Worm (Caenorhabditis elegans): ENCODE data around the gene F49F1.2.

F49F1.2 gene

ce11 chrIV:4115634-4116033 is at the start of gene F49F1.2, which contains the start of gene F49F1.4:
TSS of gene F49F1.2 (plus strand) at chrIV:4115943.
TSS of gene F49F1.4 (minus strand) at chrIV:4115734.
- no peak for TF ChIP-seq nfya-1 (tag; optimal IDR thresholded peaks at IDR 0.05; ENCODE audit: insufficient read depth)
- no peak for TF ChIP-seq fos-1 (tag; optimal IDR thresholded peaks at IDR 0.05)
- TF ChIP-seq unc-39 (tag; optimal IDR thresholded peaks at IDR 0.05) = no peak
- no peak for TF ChIP-seq egl-27 (tag; optimal IDR thresholded peaks at IDR 0.05)
- TF ChIP-seq egl-5 (tag; optimal IDR thresholded peaks at IDR 0.05) = no peak
- no peak for TF ChIP-seq skn-1 (tag; optimal IDR thresholded peaks at IDR 0.05)
- no peak for TF ChIP-seq ztf-4 (tag; optimal IDR thresholded peaks at IDR 0.05)
- TF ChIP-seq jun-1 (tag; optimal IDR thresholded peaks at IDR 0.05) = no peak
- TF ChIP-seq ceh-9 (tag; optimal IDR thresholded peaks at IDR 0.05) = no peak
- TF ChIP-seq unc-62 (GFP tag; optimal IDR thresholded peaks at IDR 0.05) = no peak
- no peak for TF ChIP-seq lin-15B (tag; optimal IDR thresholded peaks at IDR 0.05)
- TF ChIP-seq lin-39 (tag; optimal IDR thresholded peaks at IDR 0.05) = no peak
- no peak for TF ChIP-seq elt-3 (tag; optimal IDR thresholded peaks at IDR 0.05)

ce11 chrIV:4067336-4067735 is 48.4 kb upstream of the F49F1.2 start:
- TF ChIP-seq fkh-10 (GFP tag; optimal IDR thresholded peaks at IDR 0.05) (no peak), tbx-2 (tag; optimal IDR thresholded peaks at IDR 0.05) (no peak), ceh-28 (tag; optimal IDR thresholded peaks at IDR 0.05) (no peak), nhr-237 (tag; optimal IDR thresholded peaks at IDR 0.05) (no peak), skn-1 (tag; optimal IDR thresholded peaks at IDR 0.05) (no peak)

- no peak for TF ChIP-seq nfya-1 (tag; optimal IDR thresholded peaks at IDR 0.05; ENCODE audit: insufficient read depth)
- no peak for TF ChIP-seq ama-1 (optimal IDR thresholded peaks at IDR 0.05)
- no peak for TF ChIP-seq ceh-28 (tag; optimal IDR thresholded peaks at IDR 0.05)
- no peak for TF ChIP-seq pha-4 (tag; optimal IDR thresholded peaks at IDR 0.05)
- no peak for TF ChIP-seq ztf-11 (tag; optimal IDR thresholded peaks at IDR 0.05)
- TF ChIP-seq nhr-76 (tag; optimal IDR thresholded peaks at IDR 0.05) = no peak
- TF ChIP-seq zag-1 (tag; optimal IDR thresholded peaks at IDR 0.05) = no peak
- no peak for TF ChIP-seq fkh-2 (tag; optimal IDR thresholded peaks at IDR 0.05)
- TF ChIP-seq fos-1 (tag; optimal IDR thresholded peaks at IDR 0.05) = no peak
Measured at ce11 chrIV:4068480-4068879, 47.3 kb upstream of the F49F1.2 start, which contains the start of gene fbxb-55. TSS of gene fbxb-55 (plus strand) at chrIV:4068780.

- TF ChIP-seq lin-15B (tag; optimal IDR thresholded peaks at IDR 0.05) (no peak), ztf-4 (tag; optimal IDR thresholded peaks at IDR 0.05) (no peak), ceh-16 (tag; optimal IDR thresholded peaks at IDR 0.05) (no peak), pqm-1 (tag; optimal IDR thresholded peaks at IDR 0.05) (no peak), lsy-12 (tag; optimal IDR thresholded peaks at IDR 0.05) (no peak), jun-1 (tag; optimal IDR thresholded peaks at IDR 0.05) (no peak), nhr-67 (tag; optimal IDR thresholded peaks at IDR 0.05) (no peak), elt-2 (tag; optimal IDR thresholded peaks at IDR 0.05) (no peak), nhr-12 (tag; optimal IDR thresholded peaks at IDR 0.05) (no peak), tbx-2 (tag; optimal IDR thresholded peaks at IDR 0.05) (no peak), unc-39 (tag; optimal IDR thresholded peaks at IDR 0.05) (no peak), egl-27 (tag; optimal IDR thresholded peaks at IDR 0.05) (no peak), mdl-1 (tag; optimal IDR thresholded peaks at IDR 0.05) (no peak), fkh-10 (GFP tag; optimal IDR thresholded peaks at IDR 0.05) (no peak), nhr-11 (tag; optimal IDR thresholded peaks at IDR 0.05) (no peak), fos-1 (tag; optimal IDR thresholded peaks at IDR 0.05) (no peak)
Measured at ce11 chrIV:4070810-4071209, 44.9 kb upstream of the F49F1.2 start.

ce11 chrIV:4072027-4072426 is 43.7 kb upstream of the F49F1.2 start, which contains the start of gene pqn-75:
TSS of gene pqn-75 (plus strand) at chrIV:4072327.
- no peak for TF ChIP-seq aly-2 (tag; optimal IDR thresholded peaks at IDR 0.05)
- no peak for TF ChIP-seq sea-2 (GFP tag; optimal IDR thresholded peaks at IDR 0.05)
- TF ChIP-seq lin-15B (tag; optimal IDR thresholded peaks at IDR 0.05) = no peak
- TF ChIP-seq unc-39 (tag; optimal IDR thresholded peaks at IDR 0.05) = no peak
- no peak for TF ChIP-seq mdl-1 (tag; optimal IDR thresholded peaks at IDR 0.05)
- TF ChIP-seq pha-4 (tag; optimal IDR thresholded peaks at IDR 0.05) = no peak
- no peak for TF ChIP-seq nhr-67 (tag; optimal IDR thresholded peaks at IDR 0.05)
- TF ChIP-seq hmg-11 (tag; optimal IDR thresholded peaks at IDR 0.05) = no peak
- no peak for TF ChIP-seq nhr-43 (tag; optimal IDR thresholded peaks at IDR 0.05; ENCODE audit: poor library complexity, severe bottlenecking)
